Worm (Caenorhabditis elegans): ENCODE results near the gene C44B7.11.

- TF ChIP-seq hrde-1 (tag; optimal IDR thresholded peaks at IDR 0.05; ENCODE audit: borderline replicate concordance) (no peak), sptf-2 (GFP tag; optimal IDR thresholded peaks at IDR 0.05) (no peak), nfya-1 (tag; optimal IDR thresholded peaks at IDR 0.05; ENCODE audit: borderline replicate concordance, insufficient read depth) (no peak), F49E8.2 (tag; optimal IDR thresholded peaks at IDR 0.05; ENCODE audit: insufficient read depth) (no peak), rpc-1 (optimal IDR thresholded peaks at IDR 0.05) (no peak), rpc-1 (tag; optimal IDR thresholded peaks at IDR 0.05) (no peak), unc-130 (GFP tag; optimal IDR thresholded peaks at IDR 0.05) (no peak), ceh-91 (GFP tag; IDR thresholded peaks at IDR 0.05) (no peak), K12H6.12 (tag; optimal IDR thresholded peaks at IDR 0.05) (no peak), lin-26 (GFP tag; IDR thresholded peaks at IDR 0.05) (no peak), unc-62 (GFP tag; optimal IDR thresholded peaks at IDR 0.05) (no peak), snpc-4 (GFP tag; optimal IDR thresholded peaks at IDR 0.05) (no peak), snpc-4 (tag; optimal IDR thresholded peaks at IDR 0.05) (no peak), D2030.7 (GFP tag; IDR thresholded peaks at IDR 0.05) (no peak), dpff-1 (tag; optimal IDR thresholded peaks at IDR 0.05) (no peak)
Measured at ce11 chrII:6919363-6919851, 22.1 kb upstream of the C44B7.11 start, which contains the start of gene B0252.1.
